Fruit fly (Drosophila melanogaster) whole organism: ENCODE measurements around the gene TBC1d7.

ENCODE experiments used
- CG8478 ChIP-seq: fragments of >200 bp; optimal IDR thresholded peaks from 2 replicates; lab custom pipeline; 2018; ENCODE audit warnings: inconsistent platforms
- EcR ChIP-seq, 2 experiments: fragments of >200 bp; optimal IDR thresholded peaks; 2 replicates each; lab custom pipeline; 2017; ENCODE audit warnings: missing biosample characterization in 2 of 2, missing genetic modification characterization in 2 of 2, missing genetic modification reagents in 2 of 2
- pan ChIP-seq: fragments of >200 bp; optimal IDR thresholded peaks from 2 replicates; lab custom pipeline; 2017
- psq ChIP-seq: fragments of >200 bp; optimal IDR thresholded peaks from 2 replicates; lab custom pipeline; 2017
- usp ChIP-seq: fragments of >200 bp; optimal IDR thresholded peaks from 2 replicates; lab custom pipeline; 2017; ENCODE audit warnings: missing biosample characterization, missing genetic modification characterization, mixed read lengths

dm6 chr3R:24134580-24134979 lies 26.9 kb upstream of the TBC1d7 start, which contains the start of gene Sec10:
- TF ChIP-seq EcR (GFP tag; optimal IDR thresholded peaks at IDR 0.05; lab: Kevin White, UChicago) (no peak), psq (lab: Kevin White, UChicago) (no peak), usp (no peak), pan (lab: Kevin White, UChicago) (no peak), CG8478 (lab: Kevin White, UChicago) (no peak)
